Fruit fly (Drosophila melanogaster) whole organism, embryonic: ENCODE measurements around the gene CG10337.

ENCODE experiments used
- Bdp1 ChIP-seq: fragments of 200-800 bp; sonication (Bioruptor generic); optimal IDR thresholded peaks from 3 replicates; lab custom pipeline; 2016; ENCODE audit warnings: missing biosample characterization, missing genetic modification characterization
- CG10565 ChIP-seq: fragments of 200-800 bp; sonication (Bioruptor generic); optimal IDR thresholded peaks from 3 replicates; lab custom pipeline; 2016; ENCODE audit warnings: missing biosample characterization, mild to moderate bottlenecking, missing genetic modification characterization
- CG11398 ChIP-seq: fragments of 200-800 bp; sonication (Bioruptor generic); optimal IDR thresholded peaks from 2 replicates; lab custom pipeline; 2016; ENCODE audit warnings: missing biosample characterization, missing genetic modification characterization
- CG13894 ChIP-seq: fragments of 200-800 bp; sonication (Bioruptor generic); optimal IDR thresholded peaks from 3 replicates; lab custom pipeline; 2018; ENCODE audit warnings: missing biosample characterization, mild to moderate bottlenecking, missing genetic modification characterization, moderate library complexity
- CG14667 ChIP-seq: fragments of 200-800 bp; sonication (Bioruptor generic); IDR thresholded peaks from 2 replicates; pipeline ENCODE4 v1.3.6; 2022; ENCODE audit warnings: missing biosample characterization, missing genetic modification characterization
- CG15479 ChIP-seq: fragments of 200-800 bp; sonication (Bioruptor generic); optimal IDR thresholded peaks from 3 replicates; lab custom pipeline; 2019; ENCODE audit warnings: missing biosample characterization, mild to moderate bottlenecking, missing genetic modification characterization, moderate library complexity
- CG16779 ChIP-seq: fragments of 200-800 bp; sonication (Bioruptor generic); IDR thresholded peaks from 2 replicates; pipeline ENCODE4 v1.3.6; 2022; ENCODE audit warnings: missing biosample characterization, missing genetic modification characterization
- CG17612 ChIP-seq: fragments of 200-800 bp; sonication (Bioruptor generic); IDR thresholded peaks from 2 replicates; pipeline ENCODE4 v1.3.6; 2022; ENCODE audit warnings: missing biosample characterization, missing genetic modification characterization
- CG2875 ChIP-seq: fragments of 200-800 bp; sonication (Bioruptor generic); optimal IDR thresholded peaks from 2 replicates; lab custom pipeline; 2017; ENCODE audit warnings: missing biosample characterization, mild to moderate bottlenecking, missing genetic modification characterization, missing genetic modification reagents
- CG3407 ChIP-seq: fragments of 200-800 bp; sonication (Bioruptor generic); optimal IDR thresholded peaks from 2 replicates; lab custom pipeline; 2018; ENCODE audit warnings: missing biosample characterization, mild to moderate bottlenecking, missing genetic modification characterization
- CG4328 ChIP-seq: fragments of 200-800 bp; sonication (Bioruptor generic); optimal IDR thresholded peaks from 3 replicates; lab custom pipeline; 2017; ENCODE audit warnings: missing biosample characterization, missing genetic modification reagents, missing genetic modification characterization
- CG5953 ChIP-seq: fragments of 200-800 bp; sonication (Bioruptor generic); IDR thresholded peaks from 2 replicates; pipeline ENCODE4 v1.3.6; 2022; ENCODE audit warnings: missing biosample characterization, missing genetic modification characterization
- CG7271 ChIP-seq: fragments of 200-800 bp; sonication (Bioruptor generic); optimal IDR thresholded peaks from 2 replicates; lab custom pipeline; 2018; ENCODE audit warnings: missing biosample characterization, mild to moderate bottlenecking, missing genetic modification characterization, moderate library complexity
- CrebB ChIP-seq: fragments of 200-800 bp; sonication (Bioruptor generic); optimal IDR thresholded peaks from 3 replicates; lab custom pipeline; 2018; ENCODE audit warnings: missing biosample characterization, mild to moderate bottlenecking, missing genetic modification characterization
- D19A ChIP-seq: fragments of 200-800 bp; optimal IDR thresholded peaks from 3 replicates; lab custom pipeline; 2019; ENCODE audit warnings: missing biosample characterization, mild to moderate bottlenecking, missing genetic modification characterization, moderate library complexity
- Dad ChIP-seq: fragments of 200-800 bp; sonication (Bioruptor generic); optimal IDR thresholded peaks from 3 replicates; lab custom pipeline; 2016; ENCODE audit warnings: missing biosample characterization, missing genetic modification characterization
- Dll ChIP-seq: fragments of 200-800 bp; sonication (Bioruptor generic); IDR thresholded peaks from 4 replicates; pipeline ENCODE4 v1.3.6; 2022; ENCODE audit warnings: missing biosample characterization, missing genetic modification characterization; ENCODE audit not compliant: partially characterized antibody
- E2f1 ChIP-seq: fragments of 200-800 bp; sonication (Bioruptor generic); IDR thresholded peaks from 2 replicates; pipeline ENCODE4 v1.3.6; 2022; ENCODE audit warnings: missing biosample characterization, missing genetic modification characterization
- Ets65A ChIP-seq: fragments of 200-800 bp; sonication (Bioruptor generic); peaks from one replicate; lab custom pipeline; 2016; ENCODE audit warnings: missing biosample characterization, missing genetic modification characterization
- Ets97D ChIP-seq: fragments of 200-800 bp; sonication (Bioruptor generic); optimal IDR thresholded peaks from 3 replicates; lab custom pipeline; 2016; ENCODE audit warnings: missing biosample characterization, missing genetic modification characterization
- H2.0 ChIP-seq: fragments of 200-800 bp; sonication (Bioruptor generic); IDR thresholded peaks from 2 replicates; pipeline ENCODE4 v1.3.6; 2022; ENCODE audit warnings: missing biosample characterization, missing genetic modification characterization
- HLH54F ChIP-seq: fragments of 200-800 bp; sonication (Bioruptor generic); optimal IDR thresholded peaks from 3 replicates; lab custom pipeline; 2016; ENCODE audit warnings: missing biosample characterization, missing genetic modification characterization
- Hmr ChIP-seq: fragments of 200-800 bp; sonication (Bioruptor generic); optimal IDR thresholded peaks from 3 replicates; lab custom pipeline; 2017; ENCODE audit warnings: mild to moderate bottlenecking, missing biosample characterization, missing genetic modification reagents, missing genetic modification characterization
- Meics ChIP-seq: fragments of 200-800 bp; sonication (Bioruptor generic); optimal IDR thresholded peaks from 2 replicates; lab custom pipeline; 2017; ENCODE audit warnings: missing biosample characterization, mild to moderate bottlenecking, missing genetic modification characterization
- NK7.1 ChIP-seq: fragments of 200-800 bp; sonication (Bioruptor generic); optimal IDR thresholded peaks from 3 replicates; lab custom pipeline; 2016; ENCODE audit warnings: missing biosample characterization, missing genetic modification characterization
- Oaz ChIP-seq: fragments of 200-800 bp; sonication (Bioruptor generic); IDR thresholded peaks from 2 replicates; pipeline ENCODE4 v1.3.6; 2022; ENCODE audit warnings: missing biosample characterization, missing genetic modification characterization
- Pdp1 ChIP-seq, 2 experiments: fragments of 200-800 bp; sonication (Bioruptor generic); optimal IDR thresholded peaks; 3 replicates each; lab custom pipeline; 2016; ENCODE audit warnings: missing biosample characterization in 2 of 2, missing genetic modification characterization in 2 of 2, mild to moderate bottlenecking in 1 of 2, moderate library complexity in 1 of 2
- Scr ChIP-seq: fragments of 200-800 bp; sonication (Bioruptor generic); IDR thresholded peaks from 2 replicates; pipeline ENCODE4 v1.3.6; 2022; ENCODE audit warnings: missing biosample characterization, missing genetic modification characterization; ENCODE audit not compliant: partially characterized antibody
- Sin3A ChIP-seq: fragments of >200 bp; optimal IDR thresholded peaks from 2 replicates; lab custom pipeline; 2018
- abd-A ChIP-seq: fragments of 200-800 bp; sonication (Bioruptor generic); optimal IDR thresholded peaks from 3 replicates; lab custom pipeline; 2019; ENCODE audit warnings: missing biosample characterization, mild to moderate bottlenecking, missing genetic modification characterization, moderate library complexity
- ato ChIP-seq: fragments of 200-800 bp; sonication (Bioruptor generic); IDR thresholded peaks from 2 replicates; pipeline ENCODE4 v1.3.6; 2022; ENCODE audit warnings: missing biosample characterization, missing genetic modification characterization; ENCODE audit not compliant: partially characterized antibody
- bsh ChIP-seq, 2 experiments: fragments of 200-800 bp; sonication (Bioruptor generic); optimal IDR thresholded peaks; 2 replicates each; lab custom pipeline; 2017 to 2018; ENCODE audit warnings: mild to moderate bottlenecking in 2 of 2, missing biosample characterization in 2 of 2, missing genetic modification characterization in 2 of 2, moderate library complexity in 1 of 2
- cad ChIP-seq: fragments of >200 bp; optimal IDR thresholded peaks from 2 replicates; lab custom pipeline; 2017; ENCODE audit warnings: missing biosample characterization, missing genetic modification characterization
- caup ChIP-seq: fragments of 200-800 bp; sonication (Bioruptor generic); optimal IDR thresholded peaks from 3 replicates; lab custom pipeline; 2017; ENCODE audit warnings: missing biosample characterization, mild to moderate bottlenecking, missing genetic modification characterization, moderate library complexity; ENCODE audit not compliant: severe bottlenecking
- chif ChIP-seq, 2 experiments: fragments of 200-800 bp; sonication (Bioruptor generic); optimal IDR thresholded peaks; 3 replicates each; lab custom pipeline; 2016; ENCODE audit warnings: missing biosample characterization in 2 of 2, missing genetic modification characterization in 2 of 2
- dmrt11E ChIP-seq: fragments of 200-800 bp; sonication (Bioruptor generic); optimal IDR thresholded peaks from 3 replicates; lab custom pipeline; 2018; ENCODE audit warnings: missing biosample characterization, mild to moderate bottlenecking, missing genetic modification characterization, moderate library complexity
- dysf ChIP-seq: fragments of 200-800 bp; sonication (Bioruptor generic); IDR thresholded peaks from 3 replicates; pipeline ENCODE4 v1.3.6; 2022; ENCODE audit warnings: missing biosample characterization, missing genetic modification characterization
- esg ChIP-seq: fragments of 200-800 bp; sonication (Bioruptor generic); conservative IDR thresholded peaks from 2 replicates; pipeline ENCODE4 v1.3.6; 2022; ENCODE audit warnings: missing biosample characterization, missing genetic modification characterization
- lbe ChIP-seq: fragments of 200-800 bp; sonication (Bioruptor generic); optimal IDR thresholded peaks from 2 replicates; lab custom pipeline; 2016; ENCODE audit warnings: missing biosample characterization, mild to moderate bottlenecking, missing genetic modification characterization
- nmo ChIP-seq: fragments of 200-800 bp; sonication (Bioruptor generic); optimal IDR thresholded peaks from 2 replicates; lab custom pipeline; 2018; ENCODE audit warnings: missing biosample characterization, mild to moderate bottlenecking, missing genetic modification characterization, moderate library complexity
- org-1 ChIP-seq: fragments of 200-800 bp; sonication (Bioruptor generic); optimal IDR thresholded peaks from 2 replicates; lab custom pipeline; 2017; ENCODE audit warnings: missing biosample characterization, missing genetic modification characterization
- prd ChIP-seq, 3 experiments: fragments of >200 bp in 2 of 3; fragments of 200-800 bp in 1 of 3; sonication (Bioruptor generic) in 1 of 3; optimal IDR thresholded peaks in 2 of 3; IDR thresholded peaks in 1 of 3; 2 replicates in 2 of 3; 3 replicates in 1 of 3; pipeline versions ENCODE4 v1.3.6 to Lab custom; 2017 to 2022; ENCODE audit warnings: missing biosample characterization in 1 of 3, missing genetic modification characterization in 1 of 3
- psq ChIP-seq: fragments of 200-800 bp; sonication (Bioruptor generic); optimal IDR thresholded peaks from 2 replicates; lab custom pipeline; 2017; ENCODE audit warnings: missing biosample characterization, missing genetic modification characterization
- schlank ChIP-seq: fragments of 200-800 bp; sonication (Bioruptor generic); optimal IDR thresholded peaks from 2 replicates; lab custom pipeline; 2018; ENCODE audit warnings: missing biosample characterization, mild to moderate bottlenecking, missing genetic modification characterization
- slp2 ChIP-seq: fragments of 200-800 bp; sonication (Bioruptor generic); optimal IDR thresholded peaks from 2 replicates; lab custom pipeline; 2016; ENCODE audit warnings: missing biosample characterization, missing genetic modification characterization
- ssp ChIP-seq: fragments of 200-800 bp; sonication (Bioruptor generic); IDR thresholded peaks from 2 replicates; pipeline ENCODE4 v1.3.6; 2022; ENCODE audit warnings: missing biosample characterization, missing genetic modification characterization
- tna ChIP-seq: fragments of 200-800 bp; sonication (Bioruptor generic); IDR thresholded peaks from 2 replicates; pipeline ENCODE4 v1.3.6; 2022; ENCODE audit warnings: missing biosample characterization, missing genetic modification characterization; ENCODE audit not compliant: partially characterized antibody
- tx ChIP-seq: fragments of 200-800 bp; sonication (Bioruptor generic); optimal IDR thresholded peaks from 2 replicates; lab custom pipeline; 2016; ENCODE audit warnings: missing biosample characterization, missing genetic modification characterization
- usp ChIP-seq: fragments of >200 bp; optimal IDR thresholded peaks from 2 replicates; lab custom pipeline; 2017; ENCODE audit warnings: missing biosample characterization, missing genetic modification characterization
- wek ChIP-seq: fragments of 200-800 bp; sonication (Bioruptor generic); optimal IDR thresholded peaks from 3 replicates; lab custom pipeline; 2018; ENCODE audit warnings: missing biosample characterization, mild to moderate bottlenecking, missing genetic modification characterization, moderate library complexity
- zf30C ChIP-seq: fragments of 200-800 bp; sonication (Bioruptor generic); optimal IDR thresholded peaks from 3 replicates; lab custom pipeline; 2018; ENCODE audit warnings: missing biosample characterization, mild to moderate bottlenecking, missing genetic modification characterization

The CG10337 gene

DNA sequence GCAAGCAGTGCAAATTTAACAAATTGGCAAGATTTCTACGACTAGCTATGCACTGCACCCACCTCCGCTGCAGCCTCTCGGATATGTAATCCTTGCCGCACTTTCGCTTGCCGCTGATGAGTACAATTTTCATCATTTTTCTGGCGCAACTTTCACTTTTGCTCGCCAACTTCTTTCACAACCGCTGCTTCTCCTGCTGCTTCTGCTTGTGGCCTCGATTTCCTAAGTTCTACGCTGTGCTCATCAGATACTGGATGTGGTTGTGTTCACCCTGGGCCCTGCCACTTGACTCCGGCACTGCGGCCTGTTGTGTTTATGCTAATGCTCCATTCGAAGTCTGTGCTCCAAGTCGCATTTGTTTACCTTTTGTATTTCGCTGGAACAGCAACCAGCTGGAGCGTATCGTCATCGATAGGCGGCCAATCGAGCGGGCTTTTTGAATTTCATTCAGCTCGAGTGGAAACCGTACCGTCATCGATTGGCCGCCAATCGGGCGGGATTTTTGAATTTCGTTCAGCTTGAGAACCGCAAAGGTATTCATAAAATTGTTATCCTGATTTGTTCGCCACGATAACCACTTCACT is 33.3 kb upstream of the CG10337 start, which contains the start of gene Pmvk (continued):
- TF ChIP-seq zf30C (GFP tag; lab: Kevin White, UChicago) (no peak), wek (GFP tag; lab: Kevin White, UChicago) (no peak), CG4328 (GFP tag; lab: Kevin White, UChicago) (no peak), D19A (tag; lab: Kevin White, UChicago) (no peak), Meics (no peak), NK7.1 (GFP tag; lab: Kevin White, UChicago) (no peak), bsh (GFP tag; optimal IDR thresholded peaks at IDR 0.05; lab: Kevin White, UChicago) (no peak), slp2 (GFP tag; lab: Kevin White, UChicago) (no peak), CG14667 (GFP tag; lab: Robert Waterston, UW) (no peak), Dad (no peak), CG15479 (GFP tag; lab: Kevin White, UChicago) (no peak), dmrt11E (no peak), org-1 (GFP tag; lab: Kevin White, UChicago) (no peak), Dll (peak; percentile 73), Oaz (no peak), chif (GFP tag; optimal IDR thresholded peaks at IDR 0.05; lab: Kevin White, UChicago) (no peak), abd-A (tag; lab: Kevin White, UChicago) (no peak), nmo (GFP tag; lab: Kevin White, UChicago) (no peak), dysf (GFP tag; lab: Robert Waterston, UW) (no peak), schlank (tag; lab: Kevin White, UChicago) (no peak), H2.0 (no peak), ssp (GFP tag; lab: Robert Waterston, UW) (no peak), lbe (no peak), Pdp1 (GFP tag; optimal IDR thresholded peaks at IDR 0.05; lab: Kevin White, UChicago) (no peak), Ets65A (GFP tag; lab: Kevin White, UChicago) (no peak), ato (GFP tag; lab: Robert Waterston, UW) (peak; percentile 98), CG2875 (GFP tag; lab: Kevin White, UChicago) (no peak), prd (optimal IDR thresholded peaks at IDR 0.05; lab: Kevin White, UChicago) (no peak), prd (GFP tag; IDR thresholded peaks at IDR 0.05; lab: Robert Waterston, UW) (no peak), CG13894 (no peak), esg (GFP tag; lab: Robert Waterston, UW) (no peak), tx (GFP tag; lab: Kevin White, UChicago) (no peak), CG16779 (GFP tag; lab: Robert Waterston, UW) (no peak), cad (GFP tag; lab: Kevin White, UChicago) (no peak), CG3407 (GFP tag; lab: Kevin White, UChicago) (no peak), tna (GFP tag; lab: Robert Waterston, UW) (peak; percentile 97), E2f1 (GFP tag; lab: Robert Waterston, UW) (no peak), Bdp1 (GFP tag; lab: Kevin White, UChicago) (no peak), Scr (GFP tag; lab: Robert Waterston, UW) (peak; percentile 79), CrebB (tag; lab: Kevin White, UChicago) (no peak), CG10565 (no peak), Sin3A (lab: Kevin White, UChicago) (no peak), CG11398 (GFP tag; lab: Kevin White, UChicago) (no peak), usp (GFP tag; lab: Kevin White, UChicago) (no peak), psq (GFP tag; lab: Kevin White, UChicago) (no peak), caup (GFP tag; lab: Kevin White, UChicago) (no peak), Hmr (GFP tag; lab: Kevin White, UChicago) (no peak), Ets97D (no peak), CG7271 (tag; lab: Kevin White, UChicago) (no peak), CG17612 (GFP tag; lab: Robert Waterston, UW) (no peak), CG5953 (GFP tag; lab: Robert Waterston, UW) (no peak), HLH54F (GFP tag; lab: Kevin White, UChicago) (no peak)
